Fruit fly (Drosophila melanogaster) whole organism: ENCODE results near the gene CG13248.

Experiments used
- CG8478 ChIP-seq: fragments of >200 bp; optimal IDR thresholded peaks from 2 replicates; lab custom pipeline; 2018; ENCODE audit warnings: inconsistent platforms
- Dll ChIP-seq: fragments of >200 bp; optimal IDR thresholded peaks from 2 replicates; lab custom pipeline; 2017
- EcR ChIP-seq, 2 experiments: fragments of >200 bp; optimal IDR thresholded peaks; 2 replicates each; lab custom pipeline; 2017; ENCODE audit warnings: missing biosample characterization in 2 of 2, missing genetic modification characterization in 2 of 2, missing genetic modification reagents in 2 of 2
- pan ChIP-seq: fragments of >200 bp; optimal IDR thresholded peaks from 2 replicates; lab custom pipeline; 2017
- psq ChIP-seq: fragments of >200 bp; optimal IDR thresholded peaks from 2 replicates; lab custom pipeline; 2017
- usp ChIP-seq: fragments of >200 bp; optimal IDR thresholded peaks from 2 replicates; lab custom pipeline; 2017; ENCODE audit warnings: missing biosample characterization, missing genetic modification characterization, mixed read lengths

The CG13248 gene

dm6 chr3L:20370013-20370412, 40.4 kb downstream of the CG13248 start, which contains the start of gene CG13247:
CG13247 (plus strand) TSS chr3L:20370313.
- TF ChIP-seq CG8478 (lab: Kevin White, UChicago) (no peak), Dll (lab: Kevin White, UChicago) (no peak), psq (lab: Kevin White, UChicago) (no peak), EcR (GFP tag; optimal IDR thresholded peaks at IDR 0.05; lab: Kevin White, UChicago) (no peak), pan (lab: Kevin White, UChicago) (no peak), usp (GFP tag; lab: Kevin White, UChicago) (no peak)

DNA sequence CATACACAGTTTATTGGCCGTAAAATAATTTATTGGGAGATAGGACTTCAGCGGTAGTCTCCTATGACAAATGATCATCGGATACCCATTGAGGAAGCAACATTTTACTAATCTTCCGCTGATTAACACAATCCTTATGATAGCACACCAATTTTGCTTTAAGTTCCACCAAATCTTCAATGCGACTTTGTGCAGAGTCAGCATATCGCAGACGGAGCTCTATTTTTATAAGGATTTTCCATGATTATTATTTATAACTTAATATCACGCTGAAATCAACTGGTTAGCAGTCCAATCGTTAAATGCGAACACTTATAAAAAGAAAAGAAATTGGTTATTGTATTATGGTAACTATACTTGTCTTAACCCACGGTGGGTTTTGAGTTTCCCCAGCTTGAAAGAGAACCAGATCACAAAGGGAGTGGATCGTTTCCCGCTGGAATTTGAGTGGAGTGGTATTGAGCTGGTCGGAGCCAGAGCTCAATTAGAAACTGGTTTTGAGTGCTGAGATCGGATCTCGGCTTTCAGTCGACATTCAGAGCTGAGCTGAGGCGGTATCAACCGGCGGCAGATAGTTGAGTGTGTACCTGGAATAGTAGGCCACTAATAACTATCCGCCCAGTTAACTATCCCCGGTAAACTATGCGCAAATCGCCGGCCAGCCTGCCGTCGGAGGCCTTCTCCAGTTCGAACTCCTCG, 43.5 kb downstream of the CG13248 start, which contains the start of the genes Toll-9 and in:
Gene Toll-9, minus strand, starts transcription at position 51 of the 699 bp plus-strand sequence.
Gene in, plus strand, starts transcription at position 525 of the 699 bp plus-strand sequence.
- no peak for TF ChIP-seq EcR (GFP tag; optimal IDR thresholded peaks at IDR 0.05; lab: Kevin White, UChicago)
- no peak for TF ChIP-seq usp (GFP tag; lab: Kevin White, UChicago)
- TF ChIP-seq psq (lab: Kevin White, UChicago), result no peak
- TF ChIP-seq Dll (lab: Kevin White, UChicago), result no peak
- no peak for TF ChIP-seq CG8478 (lab: Kevin White, UChicago)
- no peak for TF ChIP-seq pan (lab: Kevin White, UChicago)

DNA sequence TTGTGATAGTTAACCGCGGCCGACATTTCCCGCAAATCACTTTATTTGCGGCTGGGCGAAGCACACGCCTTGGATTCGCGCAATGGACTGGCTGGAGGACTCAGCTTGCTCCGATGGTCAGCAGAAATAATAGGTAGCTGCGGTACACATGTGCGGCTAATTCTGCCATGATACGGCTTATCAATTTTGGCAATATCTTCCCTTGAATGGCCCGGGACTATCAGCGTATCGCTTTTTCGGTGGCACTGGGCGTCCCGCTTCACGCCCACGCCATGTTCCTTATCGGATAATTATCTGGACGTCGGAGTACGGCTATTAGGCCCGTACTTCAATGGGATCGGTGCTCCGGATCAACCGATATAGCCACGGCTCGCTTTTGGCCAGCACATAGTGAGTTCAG, 44.3 kb downstream of the CG13248 start:
- TF ChIP-seq usp (GFP tag; lab: Kevin White, UChicago) (no peak), psq (lab: Kevin White, UChicago) (no peak), pan (lab: Kevin White, UChicago) (no peak), CG8478 (lab: Kevin White, UChicago) (no peak), Dll (lab: Kevin White, UChicago) (no peak), EcR (GFP tag; optimal IDR thresholded peaks at IDR 0.05; lab: Kevin White, UChicago) (no peak)

DNA sequence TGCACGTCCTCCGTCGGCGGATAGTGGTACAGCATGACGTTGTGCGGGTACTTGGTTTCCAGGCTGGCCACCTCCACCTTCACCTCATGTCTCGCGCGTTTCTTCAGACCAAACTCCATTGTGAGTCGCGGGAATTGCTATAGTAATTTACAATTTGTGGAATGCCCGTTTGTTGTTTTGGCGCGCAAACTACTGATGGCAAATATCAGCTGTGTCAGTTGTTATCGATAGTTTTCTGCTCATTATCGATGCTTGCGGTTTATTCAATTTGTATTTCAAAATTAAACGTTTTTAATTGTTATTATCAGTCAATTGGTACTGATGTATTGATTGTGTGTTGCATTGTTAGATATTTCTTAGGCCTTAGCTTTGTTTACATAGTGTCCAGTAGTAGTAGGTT, 49.0 kb downstream of the CG13248 start, which contains the start of gene Prim2:
Gene Prim2, minus strand, starts transcription at position 197 of the 400 bp plus-strand sequence.
- no peak for TF ChIP-seq pan (lab: Kevin White, UChicago)
- TF ChIP-seq CG8478 (lab: Kevin White, UChicago), result no peak
- TF ChIP-seq usp (GFP tag; lab: Kevin White, UChicago), result no peak
- no peak for TF ChIP-seq psq (lab: Kevin White, UChicago)
- TF ChIP-seq Dll (lab: Kevin White, UChicago), result no peak
- TF ChIP-seq EcR (GFP tag; optimal IDR thresholded peaks at IDR 0.05; lab: Kevin White, UChicago), result no peak

DNA sequence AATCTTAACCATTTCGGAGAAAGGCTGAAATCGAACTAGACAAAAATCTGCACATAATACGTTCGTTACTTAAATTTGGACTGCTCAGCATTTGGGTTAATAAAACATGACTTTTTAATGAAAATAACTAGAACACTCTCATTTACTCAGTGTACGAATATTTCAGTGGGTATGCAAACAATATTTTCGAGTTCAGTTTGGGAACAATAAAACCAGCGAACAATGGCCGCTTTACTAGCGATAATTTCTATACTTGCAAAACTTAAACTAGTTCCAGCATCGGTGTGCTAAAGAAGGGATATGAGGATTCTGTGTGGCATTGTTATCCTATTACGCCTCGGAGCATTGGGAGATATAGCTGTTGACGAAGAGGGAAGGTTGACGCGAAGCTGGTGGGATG, 52.2 kb downstream of the CG13248 start, which contains the start of gene CG5665:
Gene CG5665, plus strand, starts transcription at position 301 of the 400 bp plus-strand sequence.
- TF ChIP-seq usp (GFP tag; lab: Kevin White, UChicago), result no peak
- TF ChIP-seq pan (lab: Kevin White, UChicago), result no peak
- TF ChIP-seq Dll (lab: Kevin White, UChicago), result no peak
- TF ChIP-seq EcR (GFP tag; optimal IDR thresholded peaks at IDR 0.05; lab: Kevin White, UChicago), result no peak
- TF ChIP-seq psq (lab: Kevin White, UChicago), result no peak
- no peak for TF ChIP-seq CG8478 (lab: Kevin White, UChicago)
